Worm (Caenorhabditis elegans) whole organism, late embryonic: Measurements from ENCODE around the gene crls-1.

Experiments used
- F13H6.1 ChIP-seq: sonication (generic microtip); optimal IDR thresholded peaks from 2 replicates; lab custom pipeline; 2016; ENCODE audit warnings: missing genetic modification characterization, missing compliant biosample characterization
- T23F11.4 ChIP-seq: fragments of 200-800 bp; sonication (Bioruptor generic); optimal IDR thresholded peaks from 2 replicates; lab custom pipeline; 2018; ENCODE audit warnings: mild to moderate bottlenecking, missing genetic modification characterization, missing compliant biosample characterization
- ama-1 ChIP-seq: fragments of 150-350 bp; optimal IDR thresholded peaks from 2 replicates; lab custom pipeline; 2014
- ceh-24 ChIP-seq: sonication (generic microtip); optimal IDR thresholded peaks from 2 replicates; lab custom pipeline; 2016; ENCODE audit warnings: mild to moderate bottlenecking, missing genetic modification characterization, missing compliant biosample characterization
- ceh-9 ChIP-seq: sonication (generic microtip); optimal IDR thresholded peaks from 2 replicates; lab custom pipeline; 2016; ENCODE audit warnings: mild to moderate bottlenecking, missing genetic modification characterization, inconsistent platforms, missing compliant biosample characterization
- ets-4 ChIP-seq: sonication (generic microtip); optimal IDR thresholded peaks from 2 replicates; lab custom pipeline; 2016; ENCODE audit warnings: missing genetic modification characterization, missing compliant biosample characterization
- gmeb-2 ChIP-seq: sonication (generic microtip); optimal IDR thresholded peaks from 2 replicates; lab custom pipeline; 2016; ENCODE audit warnings: missing genetic modification characterization, inconsistent platforms, missing compliant biosample characterization
- nfya-1 ChIP-seq: sonication (generic microtip); optimal IDR thresholded peaks from 2 replicates; lab custom pipeline; 2017; ENCODE audit warnings: missing genetic modification characterization, mild to moderate bottlenecking, missing compliant biosample characterization, antibody characterized with exemption, moderate library complexity
- pha-4 ChIP-seq: fragments of 150-350 bp; optimal IDR thresholded peaks from 2 replicates; lab custom pipeline; 2018; ENCODE audit warnings: missing biosample characterization, missing genetic modification reagents, missing genetic modification characterization
- pros-1 ChIP-seq: fragments of 150-350 bp; optimal IDR thresholded peaks from 2 replicates; lab custom pipeline; 2014; ENCODE audit warnings: missing biosample characterization, missing genetic modification reagents, missing genetic modification characterization
- rnt-1 ChIP-seq: sonication (generic microtip); optimal IDR thresholded peaks from 2 replicates; lab custom pipeline; 2016; ENCODE audit warnings: missing genetic modification characterization, missing compliant biosample characterization
- sdc-2 ChIP-seq: sonication (generic microtip); optimal IDR thresholded peaks from 2 replicates; lab custom pipeline; 2016; ENCODE audit warnings: missing genotype, missing genetic modification characterization, missing compliant biosample characterization
- sox-2 ChIP-seq: fragments of 200-800 bp; sonication (Bioruptor generic); IDR thresholded peaks from 2 replicates; pipeline ENCODE4 v1.3.6; 2022; ENCODE audit warnings: missing genetic modification reagents, missing genetic modification characterization, missing compliant biosample characterization

- no peak for TF ChIP-seq ceh-24
- no peak for TF ChIP-seq nfya-1
- TF ChIP-seq sox-2 (GFP tag; lab: Robert Waterston, UW) = no peak
- no peak for TF ChIP-seq ceh-9
- no peak for TF ChIP-seq ets-4 (tag; lab: Kevin White, UChicago)
- no peak for TF ChIP-seq T23F11.4
- no peak for TF ChIP-seq ama-1 (lab: Kevin White, UChicago)
- TF ChIP-seq F13H6.1 = no peak
- TF ChIP-seq pha-4 (tag; lab: Kevin White, UChicago) = no peak
- no peak for TF ChIP-seq pros-1 (tag; lab: Kevin White, UChicago)
- TF ChIP-seq gmeb-2 (tag; lab: Kevin White, UChicago) = no peak
- TF ChIP-seq sdc-2 (tag; lab: Kevin White, UChicago) = no peak
- TF ChIP-seq rnt-1 (tag; lab: Kevin White, UChicago) = no peak
Observed at ce11 chrIII:870555-870954, 39.1 kb downstream of the crls-1 start.
